Worm (Caenorhabditis elegans) whole organism, L3 larva: Measurements from ENCODE around the gene kbp-1.

Source experiments
- R02D3.7 ChIP-seq: fragments of 150-350 bp; optimal IDR thresholded peaks from 2 replicates; lab custom pipeline; 2014; ENCODE audit warnings: missing biosample characterization, missing genetic modification characterization
- ZK546.5 ChIP-seq: sonication (generic microtip); optimal IDR thresholded peaks from 2 replicates; lab custom pipeline; 2017; ENCODE audit warnings: missing biosample characterization, missing genetic modification characterization
- aly-2 ChIP-seq: fragments of 150-350 bp; optimal IDR thresholded peaks from 2 replicates; lab custom pipeline; 2014; ENCODE audit warnings: missing biosample characterization, missing genetic modification characterization
- ama-1 ChIP-seq: fragments of 150-350 bp; optimal IDR thresholded peaks from 2 replicates; lab custom pipeline; 2018
- ceh-16 ChIP-seq: sonication (generic microtip); optimal IDR thresholded peaks from 2 replicates; lab custom pipeline; 2017; ENCODE audit warnings: missing biosample characterization, missing genetic modification characterization
- ceh-28 ChIP-seq: fragments of 150-350 bp; optimal IDR thresholded peaks from 2 replicates; lab custom pipeline; 2014; ENCODE audit warnings: missing biosample characterization, missing genetic modification reagents, missing genetic modification characterization
- ceh-82 ChIP-seq: fragments of 150-350 bp; optimal IDR thresholded peaks from 2 replicates; lab custom pipeline; 2014; ENCODE audit warnings: missing biosample characterization, missing genetic modification characterization
- ceh-9 ChIP-seq: sonication (generic microtip); optimal IDR thresholded peaks from 2 replicates; lab custom pipeline; 2018; ENCODE audit warnings: missing biosample characterization, missing genetic modification characterization
- daf-12 ChIP-seq: fragments of 150-350 bp; optimal IDR thresholded peaks from 2 replicates; lab custom pipeline; 2014; ENCODE audit warnings: missing biosample characterization, missing genetic modification reagents, missing genetic modification characterization
- egl-27 ChIP-seq: sonication (generic microtip); optimal IDR thresholded peaks from 4 replicates; lab custom pipeline; 2017; ENCODE audit warnings: missing biosample characterization, missing genetic modification reagents, missing genetic modification characterization
- egl-5 ChIP-seq: fragments of 150-350 bp; optimal IDR thresholded peaks from 2 replicates; lab custom pipeline; 2017; ENCODE audit warnings: missing biosample characterization, missing genetic modification reagents, missing genetic modification characterization, inconsistent platforms
- elt-1 ChIP-seq: fragments of 150-350 bp; optimal IDR thresholded peaks from 2 replicates; lab custom pipeline; 2014; ENCODE audit warnings: missing biosample characterization, missing genetic modification characterization
- elt-2 ChIP-seq: sonication (generic microtip); optimal IDR thresholded peaks from 2 replicates; lab custom pipeline; 2016; ENCODE audit warnings: missing genetic modification reagents, mild to moderate bottlenecking, missing genetic modification characterization, missing compliant biosample characterization
- elt-3 ChIP-seq, 3 experiments: fragments of 150-350 bp in 1 of 3; sonication (generic microtip) in 2 of 3; optimal IDR thresholded peaks; 2 replicates in 2 of 3; 4 replicates in 1 of 3; lab custom pipeline; 2014 to 2017; ENCODE audit warnings: missing biosample characterization in 3 of 3, missing genetic modification characterization in 3 of 3
- fkh-10 ChIP-seq: sonication (generic microtip); optimal IDR thresholded peaks from 2 replicates; lab custom pipeline; 2017; ENCODE audit warnings: missing biosample characterization, missing genetic modification reagents, missing genetic modification characterization
- fkh-2 ChIP-seq: fragments of 150-350 bp; optimal IDR thresholded peaks from 2 replicates; lab custom pipeline; 2014; ENCODE audit warnings: missing biosample characterization, missing genetic modification reagents, missing genetic modification characterization
- hmg-11 ChIP-seq: sonication (generic microtip); optimal IDR thresholded peaks from 2 replicates; lab custom pipeline; 2016; ENCODE audit warnings: missing genetic modification characterization, missing compliant biosample characterization
- jun-1 ChIP-seq: fragments of 150-350 bp; optimal IDR thresholded peaks from 2 replicates; lab custom pipeline; 2014; ENCODE audit warnings: missing biosample characterization, missing genetic modification reagents, missing genetic modification characterization
- lin-15B ChIP-seq: fragments of 150-350 bp; optimal IDR thresholded peaks from 2 replicates; lab custom pipeline; 2014; ENCODE audit warnings: missing biosample characterization, missing genetic modification characterization
- lin-39 ChIP-seq: fragments of 150-350 bp; optimal IDR thresholded peaks from 2 replicates; lab custom pipeline; 2018; ENCODE audit warnings: missing biosample characterization, missing genetic modification reagents, missing genetic modification characterization
- lsy-12 ChIP-seq: sonication (generic microtip); optimal IDR thresholded peaks from 2 replicates; lab custom pipeline; 2016; ENCODE audit warnings: mild to moderate bottlenecking, missing genetic modification characterization, missing compliant biosample characterization
- mdl-1 ChIP-seq: fragments of 150-350 bp; optimal IDR thresholded peaks from 2 replicates; lab custom pipeline; 2014; ENCODE audit warnings: missing biosample characterization, missing genetic modification characterization
- mml-1 ChIP-seq: fragments of 150-350 bp; sonication (generic microtip); optimal IDR thresholded peaks from 3 replicates; lab custom pipeline; 2014; ENCODE audit warnings: missing biosample characterization, missing genetic modification characterization
- nfya-1 ChIP-seq: sonication (generic microtip); optimal IDR thresholded peaks from 2 replicates; lab custom pipeline; 2017; ENCODE audit warnings: missing genetic modification characterization, mild to moderate bottlenecking, missing compliant biosample characterization, antibody characterized with exemption, moderate library complexity; ENCODE audit not compliant: insufficient read depth
- nhr-11 ChIP-seq: fragments of 150-350 bp; optimal IDR thresholded peaks from 2 replicates; lab custom pipeline; 2014; ENCODE audit warnings: missing biosample characterization, missing genetic modification characterization
- nhr-23 ChIP-seq: fragments of 150-350 bp; optimal IDR thresholded peaks from 2 replicates; lab custom pipeline; 2014; ENCODE audit warnings: missing biosample characterization, missing genetic modification reagents, missing genetic modification characterization
- nhr-237 ChIP-seq: fragments of 150-350 bp; optimal IDR thresholded peaks from 2 replicates; lab custom pipeline; 2014; ENCODE audit warnings: missing biosample characterization, missing genetic modification characterization
- nhr-25 ChIP-seq: sonication (generic microtip); optimal IDR thresholded peaks from 2 replicates; lab custom pipeline; 2017; ENCODE audit warnings: missing biosample characterization, missing genetic modification characterization
- nhr-28 ChIP-seq: fragments of 150-350 bp; optimal IDR thresholded peaks from 2 replicates; lab custom pipeline; 2014; ENCODE audit warnings: missing biosample characterization, missing genetic modification characterization
- nhr-43 ChIP-seq: sonication (generic microtip); optimal IDR thresholded peaks from 2 replicates; lab custom pipeline; 2016; ENCODE audit warnings: mild to moderate bottlenecking, missing genetic modification characterization, missing compliant biosample characterization; ENCODE audit not compliant: poor library complexity, severe bottlenecking
- nhr-67 ChIP-seq: fragments of 150-350 bp; optimal IDR thresholded peaks from 2 replicates; lab custom pipeline; 2014; ENCODE audit warnings: missing biosample characterization, missing genetic modification characterization
- nhr-76 ChIP-seq: fragments of 150-350 bp; sonication (generic microtip); optimal IDR thresholded peaks from 5 replicates; lab custom pipeline; 2014; ENCODE audit warnings: missing biosample characterization, missing genetic modification characterization
- nhr-77 ChIP-seq: fragments of 150-350 bp; optimal IDR thresholded peaks from 2 replicates; lab custom pipeline; 2014; ENCODE audit warnings: missing biosample characterization, missing genetic modification characterization
- pha-4 ChIP-seq: fragments of 150-350 bp; optimal IDR thresholded peaks from 2 replicates; lab custom pipeline; 2014; ENCODE audit warnings: missing biosample characterization, missing genetic modification reagents, missing genetic modification characterization
- pqm-1 ChIP-seq: fragments of 150-350 bp; optimal IDR thresholded peaks from 2 replicates; lab custom pipeline; 2017; ENCODE audit warnings: missing biosample characterization, missing genetic modification characterization, inconsistent platforms
- sea-2 ChIP-seq: fragments of 150-350 bp; sonication (generic microtip); optimal IDR thresholded peaks from 4 replicates; lab custom pipeline; 2014; ENCODE audit warnings: missing biosample characterization, missing genetic modification reagents, missing genetic modification characterization
- skn-1 ChIP-seq: fragments of 150-350 bp; optimal IDR thresholded peaks from 2 replicates; lab custom pipeline; 2014; ENCODE audit warnings: missing biosample characterization, missing genetic modification characterization
- snpc-4 ChIP-seq: fragments of 150-350 bp; optimal IDR thresholded peaks from 2 replicates; lab custom pipeline; 2014; ENCODE audit warnings: missing biosample characterization, missing genetic modification characterization
- zag-1 ChIP-seq: fragments of 150-350 bp; optimal IDR thresholded peaks from 2 replicates; lab custom pipeline; 2014; ENCODE audit warnings: missing biosample characterization, missing genetic modification characterization

Gene kbp-1

ce11 chrIII:6856709-6857108 lies 12.7 kb upstream of the kbp-1 start, which contains the start of gene zak-1:
Gene zak-1, minus strand, starts transcription at chrIII:6856809.
- TF ChIP-seq lsy-12 (no peak), mml-1 (tag; lab: Kevin White, UChicago) (no peak), pqm-1 (tag; lab: Kevin White, UChicago) (no peak), lin-39 (tag; lab: Kevin White, UChicago) (no peak), ZK546.5 (no peak), nhr-76 (no peak), ceh-28 (tag; lab: Kevin White, UChicago) (no peak)
- TF ChIP-seq, all 47 proteins: peak for 0

ce11 chrIII:6857390-6857848 lies 12.0 kb upstream of the kbp-1 start:
- no peak for TF ChIP-seq fkh-2 (tag; lab: Kevin White, UChicago)
- no peak for TF ChIP-seq elt-3 (tag; optimal IDR thresholded peaks at IDR 0.05; lab: Kevin White, UChicago)
- TF ChIP-seq pha-4 (tag; lab: Kevin White, UChicago), result peak; percentile 79
- no peak for TF ChIP-seq ZK546.5
- no peak for TF ChIP-seq egl-27
- no peak for TF ChIP-seq daf-12 (tag; lab: Kevin White, UChicago)
- TF ChIP-seq R02D3.7 (tag; lab: Kevin White, UChicago), result no peak
- TF ChIP-seq ama-1, result no peak
- peak; percentile 36 for TF ChIP-seq ceh-28 (tag; lab: Kevin White, UChicago)
- no peak for TF ChIP-seq nhr-43 (tag; lab: Kevin White, UChicago)
- TF ChIP-seq ceh-82, result no peak
- TF ChIP-seq jun-1 (tag; lab: Kevin White, UChicago), result peak; percentile 81
- peak; percentile 14 for TF ChIP-seq mdl-1 (tag; lab: Kevin White, UChicago)
- no peak for TF ChIP-seq sea-2 (GFP tag; lab: Kevin White, UChicago)
- TF ChIP-seq lsy-12, result no peak
- no peak for TF ChIP-seq snpc-4 (tag; lab: Kevin White, UChicago)
- TF ChIP-seq ceh-9 (tag; lab: Kevin White, UChicago), result no peak
- no peak for TF ChIP-seq elt-1 (tag; lab: Kevin White, UChicago)
- TF ChIP-seq egl-5 (tag; lab: Kevin White, UChicago), result no peak
- TF ChIP-seq elt-2 (tag; lab: Kevin White, UChicago), result peak; percentile 77
- no peak for TF ChIP-seq nhr-28 (tag; lab: Kevin White, UChicago)
- TF ChIP-seq nhr-25, result peak; percentile 3
- TF ChIP-seq hmg-11 (tag; lab: Kevin White, UChicago), result no peak
- peak; percentile 63 for TF ChIP-seq nhr-23 (tag; lab: Kevin White, UChicago)
- no peak for TF ChIP-seq nhr-67
- no peak for TF ChIP-seq nhr-11
- TF ChIP-seq pqm-1 (tag; lab: Kevin White, UChicago), result peak; percentile 79
- no peak for TF ChIP-seq nhr-77
- TF ChIP-seq fkh-10, result no peak
- TF ChIP-seq nfya-1 (tag; lab: Kevin White, UChicago), result peak; percentile 33
- TF ChIP-seq aly-2 (tag; lab: Kevin White, UChicago), result no peak
- peak; percentile 29 for TF ChIP-seq lin-15B (tag; lab: Kevin White, UChicago)
- peak; percentile 31 for TF ChIP-seq skn-1 (tag; lab: Kevin White, UChicago)
- no peak for TF ChIP-seq zag-1 (tag; lab: Kevin White, UChicago)
- TF ChIP-seq, all 47 proteins: peak for 11

ce11 chrIII:6859482-6859881 lies 10.0 kb upstream of the kbp-1 start, which contains the start of gene clec-158:
Gene clec-158, minus strand, starts transcription at chrIII:6859582.
- TF ChIP-seq nhr-237 (tag; lab: Kevin White, UChicago) (no peak), nhr-43 (tag; lab: Kevin White, UChicago) (no peak), mdl-1 (tag; lab: Kevin White, UChicago) (no peak), ceh-16 (tag; lab: Kevin White, UChicago) (no peak)

ce11 chrIII:6863901-6864300 lies 5.5 kb upstream of the kbp-1 start, which contains the start of gene sma-3:
Gene sma-3, minus strand, starts transcription at chrIII:6863968.
- peak; percentile 69 for TF ChIP-seq ceh-28 (tag; lab: Kevin White, UChicago)
- no peak for TF ChIP-seq hmg-11 (tag; lab: Kevin White, UChicago)
- no peak for TF ChIP-seq egl-27
- peak; percentile 21 for TF ChIP-seq nfya-1 (tag; lab: Kevin White, UChicago)
- TF ChIP-seq nhr-237 (tag; lab: Kevin White, UChicago), result no peak
- no peak for TF ChIP-seq ceh-16 (tag; lab: Kevin White, UChicago)
- peak; percentile 60 for TF ChIP-seq pqm-1 (tag; lab: Kevin White, UChicago)
- TF ChIP-seq nhr-77, result no peak
- TF ChIP-seq nhr-23 (tag; lab: Kevin White, UChicago), result peak; percentile 15
- TF ChIP-seq elt-2 (tag; lab: Kevin White, UChicago), result peak; percentile 73
- TF ChIP-seq pha-4 (tag; lab: Kevin White, UChicago), result peak; percentile 75
- TF ChIP-seq elt-3 (tag; optimal IDR thresholded peaks at IDR 0.05; lab: Kevin White, UChicago), result peak in 2 of 3 experiments; percentile 47 to 50
- TF ChIP-seq, all 47 proteins: peak for 7
